2 fruit fly cellular contexts compared by ENCODE assay signal in genomic region chr3L:5125202-5125601, dm6.
A peak's percentile ranks its signal among the peaks of the same experiment; 100 is the strongest.
TF ChIP-seq lines count a peak whose summit lies in the region.

No protein-coding gene starts in this region.

- peak; percentile 72 to 83 for TF ChIP-seq CTCF in S2 (optimal IDR thresholded peaks at IDR 0.05; lab: Kevin White, UChicago)
- TF ChIP-seq CTCF in whole organism, embryonic (GFP tag; optimal IDR thresholded peaks at IDR 0.05; lab: Kevin White, UChicago): peak; percentile 82

TF ChIP-seq in whole organism, embryonic, 481 proteins besides CTCF, POLR2A, EP300 and RAD21:
- TF ChIP-seq vnd (GFP tag; IDR thresholded peaks at IDR 0.05; lab: Robert Waterston, UW; ENCODE audit: partially characterized antibody) (0 out of 3 replicates have a peak, but pooled peaks have one; percentile 23), CG3065 (GFP tag; optimal IDR thresholded peaks at IDR 0.05; lab: Kevin White, UChicago) (no peak), Hr51 (GFP tag; optimal IDR thresholded peaks at IDR 0.05; lab: Kevin White, UChicago) (no peak), Ets65A (GFP tag; lab: Kevin White, UChicago) (peak; percentile 10), CG15073 (GFP tag; optimal IDR thresholded peaks at IDR 0.05; lab: Kevin White, UChicago) (no peak), CG4360 (GFP tag; IDR thresholded peaks at IDR 0.05; lab: Robert Waterston, UW) (no peak), NC2β (GFP tag; optimal IDR thresholded peaks at IDR 0.05; lab: Kevin White, UChicago) (no peak), run (tag; optimal IDR thresholded peaks at IDR 0.05; lab: Kevin White, UChicago) (no peak), CG7963 (GFP tag; IDR thresholded peaks at IDR 0.05; lab: Robert Waterston, UW; ENCODE audit: partially characterized antibody) (no peak), Asciz (GFP tag; optimal IDR thresholded peaks at IDR 0.05; lab: Kevin White, UChicago) (no peak), fu2 (GFP tag; optimal IDR thresholded peaks at IDR 0.05; lab: Kevin White, UChicago) (no peak), hbn (GFP tag; IDR thresholded peaks at IDR 0.05; lab: Robert Waterston, UW; ENCODE audit: partially characterized antibody) (no peak), crol (GFP tag; IDR thresholded peaks at IDR 0.05; lab: Robert Waterston, UW) (peak; percentile 46; the same call in 1 of the 2 replicates)
